Fruit fly (Drosophila melanogaster) whole organism, embryonic: ENCODE measurements around the gene bib.

Source experiments
- ATbp ChIP-seq: fragments of 200-800 bp; sonication (Bioruptor generic); optimal IDR thresholded peaks from 2 replicates; lab custom pipeline; 2017; ENCODE audit warnings: missing biosample characterization, mild to moderate bottlenecking, missing genetic modification characterization, missing genetic modification reagents
- Ada2b ChIP-seq: fragments of 200-800 bp; sonication (Bioruptor generic); IDR thresholded peaks from 2 replicates; pipeline ENCODE4 v1.3.6; 2022; ENCODE audit warnings: missing biosample characterization, missing genetic modification characterization
- Atf-2 ChIP-seq: fragments of 200-800 bp; sonication (Bioruptor generic); optimal IDR thresholded peaks from 2 replicates; lab custom pipeline; 2016; ENCODE audit warnings: missing biosample characterization, missing genetic modification characterization
- CG10431 ChIP-seq: fragments of 200-800 bp; sonication (Bioruptor generic); optimal IDR thresholded peaks from 3 replicates; lab custom pipeline; 2018; ENCODE audit warnings: missing biosample characterization, mild to moderate bottlenecking, missing genetic modification characterization
- CG10462 ChIP-seq: fragments of 200-800 bp; sonication (Bioruptor generic); optimal IDR thresholded peaks from 2 replicates; lab custom pipeline; 2016; ENCODE audit warnings: missing biosample characterization, missing genetic modification characterization
- CG11560 ChIP-seq: fragments of 200-800 bp; sonication (Bioruptor generic); IDR thresholded peaks from 3 replicates; pipeline ENCODE4 v1.3.6; 2022; ENCODE audit warnings: missing biosample characterization, missing genetic modification characterization
- CG13123 ChIP-seq: fragments of 200-800 bp; sonication (Bioruptor generic); optimal IDR thresholded peaks from 2 replicates; lab custom pipeline; 2016; ENCODE audit warnings: missing biosample characterization, missing genetic modification characterization
- CG14014 ChIP-seq: fragments of 200-800 bp; sonication (Bioruptor generic); IDR thresholded peaks from 2 replicates; pipeline ENCODE4 v1.3.6; 2022; ENCODE audit warnings: missing biosample characterization, missing genetic modification characterization
- CG15073 ChIP-seq: fragments of 200-800 bp; sonication (Bioruptor generic); optimal IDR thresholded peaks from 2 replicates; lab custom pipeline; 2016; ENCODE audit warnings: missing biosample characterization, missing genetic modification characterization
- CG15479 ChIP-seq: fragments of 200-800 bp; sonication (Bioruptor generic); optimal IDR thresholded peaks from 3 replicates; lab custom pipeline; 2019; ENCODE audit warnings: missing biosample characterization, mild to moderate bottlenecking, missing genetic modification characterization, moderate library complexity
- CG1602 ChIP-seq: fragments of 200-800 bp; sonication (Bioruptor generic); optimal IDR thresholded peaks from 3 replicates; lab custom pipeline; 2016; ENCODE audit warnings: missing biosample characterization, missing genetic modification characterization
- CG16779 ChIP-seq: fragments of 200-800 bp; sonication (Bioruptor generic); IDR thresholded peaks from 2 replicates; pipeline ENCODE4 v1.3.6; 2022; ENCODE audit warnings: missing biosample characterization, missing genetic modification characterization
- CG17612 ChIP-seq: fragments of 200-800 bp; sonication (Bioruptor generic); IDR thresholded peaks from 2 replicates; pipeline ENCODE4 v1.3.6; 2022; ENCODE audit warnings: missing biosample characterization, missing genetic modification characterization
- CG2875 ChIP-seq: fragments of 200-800 bp; sonication (Bioruptor generic); optimal IDR thresholded peaks from 2 replicates; lab custom pipeline; 2017; ENCODE audit warnings: missing biosample characterization, mild to moderate bottlenecking, missing genetic modification characterization, missing genetic modification reagents
- CG3847 ChIP-seq: fragments of 200-800 bp; sonication (Bioruptor generic); IDR thresholded peaks from 2 replicates; pipeline ENCODE4 v1.3.6; 2022; ENCODE audit warnings: missing biosample characterization, missing genetic modification characterization
- CG5180 ChIP-seq: fragments of 200-800 bp; sonication (Bioruptor generic); optimal IDR thresholded peaks from 3 replicates; lab custom pipeline; 2017; ENCODE audit warnings: missing biosample characterization, missing genetic modification characterization, mild to moderate bottlenecking, moderate library complexity, missing genetic modification reagents
- CG8359 ChIP-seq: fragments of 200-800 bp; sonication (Bioruptor generic); optimal IDR thresholded peaks from 2 replicates; lab custom pipeline; 2017; ENCODE audit warnings: missing biosample characterization, mild to moderate bottlenecking, missing genetic modification characterization, borderline replicate concordance
- CG9876 ChIP-seq: fragments of 200-800 bp; sonication (Bioruptor generic); optimal IDR thresholded peaks from 2 replicates; lab custom pipeline; 2016; ENCODE audit warnings: missing biosample characterization, missing genetic modification characterization
- CG9932 ChIP-seq: fragments of 200-800 bp; sonication (Bioruptor generic); IDR thresholded peaks from 2 replicates; pipeline ENCODE4 v1.3.6; 2022; ENCODE audit warnings: missing biosample characterization, missing genetic modification characterization
- D ChIP-seq, 2 experiments: fragments of 200-800 bp in 1 of 2; fragments of >200 bp in 1 of 2; sonication (Bioruptor generic) in 1 of 2; optimal IDR thresholded peaks; 2 replicates in 1 of 2; 3 replicates in 1 of 2; lab custom pipeline; 2017; ENCODE audit warnings: mild to moderate bottlenecking in 1 of 2, missing biosample characterization in 1 of 2, missing genetic modification characterization in 1 of 2, missing genetic modification reagents in 1 of 2
- Dip3 ChIP-seq: fragments of 200-800 bp; sonication (Bioruptor generic); optimal IDR thresholded peaks from 3 replicates; lab custom pipeline; 2016; ENCODE audit warnings: missing biosample characterization, missing genetic modification characterization
- Ets65A ChIP-seq: fragments of 200-800 bp; sonication (Bioruptor generic); peaks from one replicate; lab custom pipeline; 2016; ENCODE audit warnings: missing biosample characterization, missing genetic modification characterization
- Ets97D ChIP-seq: fragments of 200-800 bp; sonication (Bioruptor generic); optimal IDR thresholded peaks from 3 replicates; lab custom pipeline; 2016; ENCODE audit warnings: missing biosample characterization, missing genetic modification characterization
- Lhr ChIP-seq: fragments of 200-800 bp; sonication (Bioruptor generic); optimal IDR thresholded peaks from 3 replicates; lab custom pipeline; 2017; ENCODE audit warnings: mild to moderate bottlenecking, missing biosample characterization, missing genetic modification reagents, missing genetic modification characterization
- NK7.1 ChIP-seq: fragments of 200-800 bp; sonication (Bioruptor generic); optimal IDR thresholded peaks from 3 replicates; lab custom pipeline; 2016; ENCODE audit warnings: missing biosample characterization, missing genetic modification characterization
- Pdp1 ChIP-seq, 2 experiments: fragments of 200-800 bp; sonication (Bioruptor generic); optimal IDR thresholded peaks; 3 replicates each; lab custom pipeline; 2016; ENCODE audit warnings: missing biosample characterization in 2 of 2, missing genetic modification characterization in 2 of 2, mild to moderate bottlenecking in 1 of 2, moderate library complexity in 1 of 2
- Sin3A ChIP-seq: fragments of >200 bp; optimal IDR thresholded peaks from 2 replicates; lab custom pipeline; 2018
- ash1 ChIP-seq: fragments of 200-800 bp; sonication (Bioruptor generic); optimal IDR thresholded peaks from 2 replicates; lab custom pipeline; 2018; ENCODE audit warnings: missing biosample characterization, mild to moderate bottlenecking, missing genetic modification characterization
- bab2 ChIP-seq: fragments of 200-800 bp; sonication (Bioruptor generic); optimal IDR thresholded peaks from 2 replicates; lab custom pipeline; 2016; ENCODE audit warnings: missing biosample characterization, missing genetic modification characterization
- bbx ChIP-seq: fragments of 200-800 bp; sonication (Bioruptor generic); IDR thresholded peaks from 2 replicates; pipeline ENCODE4 v1.3.6; 2022; ENCODE audit warnings: missing biosample characterization, missing genetic modification characterization; ENCODE audit not compliant: partially characterized antibody
- cg ChIP-seq: fragments of 200-800 bp; sonication (Bioruptor generic); optimal IDR thresholded peaks from 3 replicates; lab custom pipeline; 2019; ENCODE audit warnings: missing biosample characterization, mild to moderate bottlenecking, missing genetic modification characterization, moderate library complexity
- chinmo ChIP-seq: fragments of 200-800 bp; sonication (Bioruptor generic); IDR thresholded peaks from 4 replicates; pipeline ENCODE4 v1.3.6; 2022; ENCODE audit warnings: missing biosample characterization, missing genetic modification characterization; ENCODE audit not compliant: partially characterized antibody
- chn ChIP-seq: fragments of 200-800 bp; sonication (Bioruptor generic); optimal IDR thresholded peaks from 2 replicates; lab custom pipeline; 2016; ENCODE audit warnings: missing biosample characterization, missing genetic modification characterization
- danr ChIP-seq: fragments of 200-800 bp; sonication (Bioruptor generic); IDR thresholded peaks from 2 replicates; pipeline ENCODE4 v1.3.6; 2022; ENCODE audit warnings: missing biosample characterization, missing genetic modification characterization
- dmrt99B ChIP-seq: fragments of 200-800 bp; sonication (Bioruptor generic); optimal IDR thresholded peaks from 2 replicates; lab custom pipeline; 2018; ENCODE audit warnings: missing biosample characterization, mild to moderate bottlenecking, missing genetic modification characterization, moderate library complexity
- dysf ChIP-seq: fragments of 200-800 bp; sonication (Bioruptor generic); IDR thresholded peaks from 3 replicates; pipeline ENCODE4 v1.3.6; 2022; ENCODE audit warnings: missing biosample characterization, missing genetic modification characterization
- gro ChIP-seq: fragments of 200-800 bp; sonication (Bioruptor generic); optimal IDR thresholded peaks from 2 replicates; lab custom pipeline; 2016; ENCODE audit warnings: missing biosample characterization, missing genetic modification characterization
- her ChIP-seq: fragments of 200-800 bp; sonication (Bioruptor generic); optimal IDR thresholded peaks from 2 replicates; lab custom pipeline; 2016; ENCODE audit warnings: missing biosample characterization, missing genetic modification characterization
- knrl ChIP-seq: fragments of 200-800 bp; sonication (Bioruptor generic); IDR thresholded peaks from 3 replicates; pipeline ENCODE4 v1.3.6; 2022; ENCODE audit warnings: missing biosample characterization, missing genetic modification characterization; ENCODE audit not compliant: partially characterized antibody
- mam ChIP-seq: fragments of 200-800 bp; sonication (Bioruptor generic); optimal IDR thresholded peaks from 3 replicates; lab custom pipeline; 2016; ENCODE audit warnings: missing biosample characterization, missing genetic modification characterization
- mirr ChIP-seq: fragments of 200-800 bp; sonication (Bioruptor generic); optimal IDR thresholded peaks from 3 replicates; lab custom pipeline; 2018; ENCODE audit warnings: missing biosample characterization, mild to moderate bottlenecking, missing genetic modification characterization
- nau ChIP-seq: fragments of 200-800 bp; sonication (Bioruptor generic); optimal IDR thresholded peaks from 3 replicates; lab custom pipeline; 2017; ENCODE audit warnings: missing biosample characterization, mild to moderate bottlenecking, missing genetic modification characterization, missing genetic modification reagents
- pb ChIP-seq: fragments of 200-800 bp; sonication (Bioruptor generic); optimal IDR thresholded peaks from 3 replicates; lab custom pipeline; 2016; ENCODE audit warnings: missing biosample characterization, missing genetic modification characterization
- peb ChIP-seq: fragments of 200-800 bp; sonication (Bioruptor generic); IDR thresholded peaks from 2 replicates; pipeline ENCODE4 v1.3.6; 2022; ENCODE audit warnings: missing biosample characterization, missing genetic modification characterization
- schlank ChIP-seq: fragments of 200-800 bp; sonication (Bioruptor generic); optimal IDR thresholded peaks from 2 replicates; lab custom pipeline; 2018; ENCODE audit warnings: missing biosample characterization, mild to moderate bottlenecking, missing genetic modification characterization
- sisA ChIP-seq: fragments of 200-800 bp; sonication (Bioruptor generic); IDR thresholded peaks from 2 replicates; pipeline ENCODE4 v1.3.6; 2022; ENCODE audit warnings: missing biosample characterization, missing genetic modification characterization
- sna ChIP-seq: fragments of 200-800 bp; sonication (Bioruptor generic); IDR thresholded peaks from 2 replicates; pipeline ENCODE4 v1.3.6; 2022; ENCODE audit warnings: missing biosample characterization, missing genetic modification characterization; ENCODE audit not compliant: partially characterized antibody
- sqz ChIP-seq: fragments of 200-800 bp; sonication (Bioruptor generic); optimal IDR thresholded peaks from 3 replicates; lab custom pipeline; 2018; ENCODE audit warnings: missing biosample characterization, mild to moderate bottlenecking, missing genetic modification characterization
- tgo ChIP-seq: fragments of 200-800 bp; sonication (Bioruptor generic); IDR thresholded peaks from 3 replicates; pipeline ENCODE4 v1.3.6; 2022; ENCODE audit warnings: missing biosample characterization, missing genetic modification characterization
- tll ChIP-seq, 2 experiments: fragments of 200-800 bp in 1 of 2; fragments of >200 bp in 1 of 2; sonication (Bioruptor generic) in 1 of 2; optimal IDR thresholded peaks; 2 replicates each; lab custom pipeline; 2017 to 2019; ENCODE audit warnings: missing biosample characterization in 2 of 2, missing genetic modification characterization in 2 of 2, mild to moderate bottlenecking in 1 of 2, moderate library complexity in 1 of 2

bib gene

DNA sequence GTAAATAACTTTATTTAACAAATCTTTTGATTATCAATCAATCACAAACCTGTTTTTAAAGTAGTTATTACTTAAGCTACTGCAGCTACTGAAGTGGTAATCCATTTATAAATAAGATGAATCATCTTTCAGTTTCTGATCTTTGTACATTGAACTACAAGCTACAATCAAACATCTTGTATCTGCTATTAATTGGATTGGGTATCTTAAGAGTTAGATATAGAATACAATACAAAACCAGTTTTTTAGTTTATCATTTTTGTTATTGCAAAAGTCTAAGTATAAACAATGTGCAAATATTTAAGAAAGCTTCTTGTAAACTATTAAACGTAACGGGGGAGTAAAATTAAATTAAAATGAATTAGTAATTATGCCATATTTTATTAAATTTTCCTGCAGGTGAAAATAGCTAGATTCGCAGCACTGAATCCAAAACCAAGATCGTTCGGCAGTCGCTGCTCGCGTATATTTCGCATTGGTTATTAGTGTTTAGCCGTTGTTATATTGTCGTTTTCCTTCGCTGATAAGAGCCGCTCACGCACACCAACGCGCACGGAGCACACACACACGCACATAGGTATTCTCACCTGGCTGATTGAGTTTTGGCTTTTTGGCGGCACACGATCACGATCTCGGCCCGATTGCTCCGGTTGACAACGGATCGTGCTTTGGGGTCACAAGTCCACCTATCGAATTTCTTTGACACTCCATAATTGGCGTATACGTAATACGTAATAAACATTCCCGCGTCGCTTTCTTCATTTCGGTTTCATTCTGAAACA, 36.5 kb upstream of the bib start (continued):
- no peak for TF ChIP-seq schlank (tag; lab: Kevin White, UChicago)
- TF ChIP-seq pb: no peak
- TF ChIP-seq danr: no peak
- TF ChIP-seq CG8359: no peak
- TF ChIP-seq sisA (GFP tag; lab: Robert Waterston, UW): no peak
- no peak for TF ChIP-seq CG15479 (GFP tag; lab: Kevin White, UChicago)
- peak; percentile 84; the same call in 3 of the 4 replicates for TF ChIP-seq chinmo (GFP tag; lab: Robert Waterston, UW)
- TF ChIP-seq Lhr (GFP tag; lab: Kevin White, UChicago): no peak
- no peak for TF ChIP-seq knrl (GFP tag; lab: Robert Waterston, UW)
- no peak for TF ChIP-seq bab2 (GFP tag; lab: Kevin White, UChicago)
- no peak for TF ChIP-seq CG14014 (GFP tag; lab: Robert Waterston, UW)
- no peak for TF ChIP-seq D (optimal IDR thresholded peaks at IDR 0.05; lab: Kevin White, UChicago)
- no peak for TF ChIP-seq D (GFP tag; optimal IDR thresholded peaks at IDR 0.05; lab: Kevin White, UChicago)
- no peak for TF ChIP-seq dysf (GFP tag; lab: Robert Waterston, UW)
- no peak for TF ChIP-seq her
- TF ChIP-seq CG11560 (tag; lab: Robert Waterston, UW): no peak
- no peak for TF ChIP-seq CG17612 (GFP tag; lab: Robert Waterston, UW)
- TF ChIP-seq tll (GFP tag; optimal IDR thresholded peaks at IDR 0.05; lab: Kevin White, UChicago): no peak
- no peak for TF ChIP-seq ash1
- TF ChIP-seq chn (GFP tag; lab: Kevin White, UChicago): no peak
- TF ChIP-seq sqz (GFP tag; lab: Kevin White, UChicago): no peak
- TF ChIP-seq CG1602 (GFP tag; lab: Kevin White, UChicago): no peak
- TF ChIP-seq CG15073: no peak
- no peak for TF ChIP-seq mam (GFP tag; lab: Kevin White, UChicago)
- no peak for TF ChIP-seq CG3847 (GFP tag; lab: Robert Waterston, UW)
- TF ChIP-seq CG2875: no peak
- no peak for TF ChIP-seq tgo (GFP tag; lab: Robert Waterston, UW)
- TF ChIP-seq Ets97D (GFP tag; lab: Kevin White, UChicago): no peak
- TF ChIP-seq nau (GFP tag; lab: Kevin White, UChicago): no peak
- TF ChIP-seq Atf-2 (GFP tag; lab: Kevin White, UChicago): no peak
- TF ChIP-seq mirr: peak; percentile 81
- TF ChIP-seq ATbp (GFP tag; lab: Kevin White, UChicago): no peak
- TF ChIP-seq sna (GFP tag; lab: Robert Waterston, UW): no peak
- no peak for TF ChIP-seq Dip3 (GFP tag; lab: Kevin White, UChicago)
- TF ChIP-seq dmrt99B: no peak
- no peak for TF ChIP-seq CG9932 (GFP tag; lab: Robert Waterston, UW)
- no peak for TF ChIP-seq NK7.1 (GFP tag; lab: Kevin White, UChicago)
- peak in 1 of 2 experiments; percentile 62 for TF ChIP-seq Pdp1 (GFP tag; optimal IDR thresholded peaks at IDR 0.05; lab: Kevin White, UChicago)
- no peak for TF ChIP-seq CG10431 (GFP tag; lab: Kevin White, UChicago)
- TF ChIP-seq gro (GFP tag; lab: Kevin White, UChicago): no peak
- TF ChIP-seq CG13123 (GFP tag; lab: Kevin White, UChicago): no peak
- no peak for TF ChIP-seq bbx (GFP tag; lab: Robert Waterston, UW)
- no peak for TF ChIP-seq CG5180
- no peak for TF ChIP-seq CG10462 (GFP tag; lab: Kevin White, UChicago)
- peak; percentile 68 for TF ChIP-seq cg (GFP tag; lab: Kevin White, UChicago)
- no peak for TF ChIP-seq peb
- no peak for TF ChIP-seq CG16779 (GFP tag; lab: Robert Waterston, UW)
- TF ChIP-seq Ets65A (GFP tag; lab: Kevin White, UChicago): no peak
- TF ChIP-seq Sin3A (lab: Kevin White, UChicago): no peak
- no peak for TF ChIP-seq CG9876 (GFP tag; lab: Kevin White, UChicago)
- no peak for TF ChIP-seq Ada2b
